Worm (Caenorhabditis elegans): Measurements from ENCODE around the gene F38B6.2.

F38B6.2 gene

DNA sequence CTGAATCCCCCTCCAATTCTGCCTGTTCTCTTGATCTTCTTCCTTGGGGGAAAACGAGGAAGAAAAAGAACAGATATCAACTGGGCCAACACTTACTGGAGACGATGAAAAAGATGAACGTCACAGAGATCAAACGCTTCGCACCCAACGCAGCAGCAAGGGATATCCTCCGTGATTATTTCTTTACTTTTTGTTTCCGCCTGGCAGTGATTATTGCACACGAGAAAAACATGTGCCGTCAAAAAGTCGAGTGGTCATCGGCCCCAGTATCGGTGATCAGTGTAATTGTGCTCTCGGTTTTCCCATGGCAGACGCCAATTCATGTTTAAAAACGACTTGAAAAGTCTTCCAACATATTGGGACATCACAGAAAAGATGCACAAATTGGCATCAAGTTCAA, 47.2 kb downstream of the F38B6.2 start (continued):
- TF ChIP-seq vab-15 (tag; optimal IDR thresholded peaks at IDR 0.05) (no peak), unc-130 (tag; optimal IDR thresholded peaks at IDR 0.05) (peak; percentile 36), tlp-1 (tag; optimal IDR thresholded peaks at IDR 0.05) (no peak), dsc-1 (tag; optimal IDR thresholded peaks at IDR 0.05) (peak; percentile 75), swsn-7 (tag; optimal IDR thresholded peaks at IDR 0.05) (no peak), ceh-90 (tag; optimal IDR thresholded peaks at IDR 0.05) (no peak), nhr-47 (tag; optimal IDR thresholded peaks at IDR 0.05) (no peak), grh-1 (GFP tag; IDR thresholded peaks at IDR 0.05) (no peak), pag-3 (tag; optimal IDR thresholded peaks at IDR 0.05; ENCODE audit: borderline replicate concordance, insufficient read depth) (no peak), C04F5.9 (tag; optimal IDR thresholded peaks at IDR 0.05) (no peak), ceh-82 (tag; optimal IDR thresholded peaks at IDR 0.05) (peak in 1 of 3 experiments; percentile 3), lir-3 (tag; optimal IDR thresholded peaks at IDR 0.05; ENCODE audit: poor library complexity) (no peak), aha-1 (tag; optimal IDR thresholded peaks at IDR 0.05) (no peak), nhr-71 (tag; optimal IDR thresholded peaks at IDR 0.05) (peak; percentile 69), unc-86 (tag; optimal IDR thresholded peaks at IDR 0.05) (no peak), alr-1 (tag; optimal IDR thresholded peaks at IDR 0.05; ENCODE audit: borderline replicate concordance) (no peak), fkh-4 (tag; optimal IDR thresholded peaks at IDR 0.05; ENCODE audit: borderline replicate concordance) (no peak), ceh-88 (GFP tag; IDR thresholded peaks at IDR 0.05) (no peak), nhr-237 (tag; optimal IDR thresholded peaks at IDR 0.05) (no peak), tbx-2 (tag; optimal IDR thresholded peaks at IDR 0.05) (no peak), isw-1 (GFP tag; IDR thresholded peaks at IDR 0.05) (no peak), ceh-8 (GFP tag; optimal IDR thresholded peaks at IDR 0.05) (no peak), fkh-10 (GFP tag; optimal IDR thresholded peaks at IDR 0.05) (no peak), hpl-2 (GFP tag; optimal IDR thresholded peaks at IDR 0.05) (no peak), ztf-4 (tag; optimal IDR thresholded peaks at IDR 0.05) (no peak), mab-9 (GFP tag; IDR thresholded peaks at IDR 0.05) (no peak), dpl-1 (GFP tag; optimal IDR thresholded peaks at IDR 0.05) (no peak), rnt-1 (tag; optimal IDR thresholded peaks at IDR 0.05) (peak; percentile 69), nhr-19 (GFP tag; conservative IDR thresholded peaks at IDR 0.05) (peak; percentile 60), efl-3 (GFP tag; optimal IDR thresholded peaks at IDR 0.05) (no peak), pqm-1 (tag; optimal IDR thresholded peaks at IDR 0.05) (no peak), nhr-77 (tag; optimal IDR thresholded peaks at IDR 0.05) (no peak), snu-23 (GFP tag; optimal IDR thresholded peaks at IDR 0.05) (peak; percentile 38), lin-13 (GFP tag; optimal IDR thresholded peaks at IDR 0.05) (no peak), nhr-90 (tag; optimal IDR thresholded peaks at IDR 0.05; ENCODE audit: poor library complexity) (no peak), lin-14 (GFP tag; optimal IDR thresholded peaks at IDR 0.05) (peak; percentile 68), aly-2 (tag; optimal IDR thresholded peaks at IDR 0.05) (no peak), ceh-63 (GFP tag; optimal IDR thresholded peaks at IDR 0.05) (peak; percentile 15), nhr-84 (tag; optimal IDR thresholded peaks at IDR 0.05) (no peak), jun-1 (tag; optimal IDR thresholded peaks at IDR 0.05) (no peak), sup-37 (GFP tag; optimal IDR thresholded peaks at IDR 0.05) (no peak)

- no peak for TF ChIP-seq lir-3 (tag; optimal IDR thresholded peaks at IDR 0.05; ENCODE audit: poor library complexity)
- no peak for TF ChIP-seq mab-9 (GFP tag; IDR thresholded peaks at IDR 0.05)
- no peak for TF ChIP-seq ztf-4 (tag; optimal IDR thresholded peaks at IDR 0.05)
- no peak for TF ChIP-seq pag-3 (tag; optimal IDR thresholded peaks at IDR 0.05; ENCODE audit: borderline replicate concordance, insufficient read depth)
- no peak for TF ChIP-seq ceh-90 (tag; optimal IDR thresholded peaks at IDR 0.05)
- no peak for TF ChIP-seq egl-27 (tag; optimal IDR thresholded peaks at IDR 0.05)
- no peak for TF ChIP-seq hlh-17 (GFP tag; optimal IDR thresholded peaks at IDR 0.05; ENCODE audit: borderline replicate concordance)
- TF ChIP-seq jun-1 (tag; optimal IDR thresholded peaks at IDR 0.05) = no peak
- no peak for TF ChIP-seq nhr-237 (tag; optimal IDR thresholded peaks at IDR 0.05)
- no peak for TF ChIP-seq C04F5.9 (tag; optimal IDR thresholded peaks at IDR 0.05)
- no peak for TF ChIP-seq nhr-11 (tag; optimal IDR thresholded peaks at IDR 0.05)
- peak; percentile 68 for TF ChIP-seq nhr-85 (tag)
- TF ChIP-seq blmp-1 (tag; optimal IDR thresholded peaks at IDR 0.05) = peak; percentile 2
- peak; percentile 28 for TF ChIP-seq lin-14 (GFP tag; optimal IDR thresholded peaks at IDR 0.05)
- TF ChIP-seq nhr-77 (tag; optimal IDR thresholded peaks at IDR 0.05) = no peak
- TF ChIP-seq swsn-7 (tag; optimal IDR thresholded peaks at IDR 0.05) = no peak
- TF ChIP-seq nhr-47 (tag; optimal IDR thresholded peaks at IDR 0.05) = no peak
- peak; percentile 29 for TF ChIP-seq nhr-71 (tag; optimal IDR thresholded peaks at IDR 0.05)
- no peak for TF ChIP-seq aha-1 (tag; optimal IDR thresholded peaks at IDR 0.05)
Observed at ce11 chrX:6746849-6747248, 48.5 kb downstream of the F38B6.2 start.
